Worm (Caenorhabditis elegans): Measurements from ENCODE around the gene ZK757.2.
A peak's percentile ranks its signal among the peaks of the same experiment; 100 is the strongest.

Gene ZK757.2

ce11 chrIII:9903694-9904292, 25.1 kb upstream of the ZK757.2 start:
- TF ChIP-seq mdl-1 (tag; optimal IDR thresholded peaks at IDR 0.05), result no peak
- no peak for TF ChIP-seq nhr-11 (tag; optimal IDR thresholded peaks at IDR 0.05)
- TF ChIP-seq C34F6.9 (tag; optimal IDR thresholded peaks at IDR 0.05), result peak; percentile 49
- TF ChIP-seq gmeb-1 (tag; optimal IDR thresholded peaks at IDR 0.05), result peak; percentile 26
- TF ChIP-seq unc-55 (GFP tag; optimal IDR thresholded peaks at IDR 0.05), result peak; percentile 42
- TF ChIP-seq nhr-21 (tag; optimal IDR thresholded peaks at IDR 0.05), result no peak
- peak; percentile 21 for TF ChIP-seq crh-2 (tag; optimal IDR thresholded peaks at IDR 0.05)
- peak; percentile 59 for TF ChIP-seq fos-1 (tag; optimal IDR thresholded peaks at IDR 0.05)
- TF ChIP-seq mab-5 (tag; optimal IDR thresholded peaks at IDR 0.05), result no peak

DNA sequence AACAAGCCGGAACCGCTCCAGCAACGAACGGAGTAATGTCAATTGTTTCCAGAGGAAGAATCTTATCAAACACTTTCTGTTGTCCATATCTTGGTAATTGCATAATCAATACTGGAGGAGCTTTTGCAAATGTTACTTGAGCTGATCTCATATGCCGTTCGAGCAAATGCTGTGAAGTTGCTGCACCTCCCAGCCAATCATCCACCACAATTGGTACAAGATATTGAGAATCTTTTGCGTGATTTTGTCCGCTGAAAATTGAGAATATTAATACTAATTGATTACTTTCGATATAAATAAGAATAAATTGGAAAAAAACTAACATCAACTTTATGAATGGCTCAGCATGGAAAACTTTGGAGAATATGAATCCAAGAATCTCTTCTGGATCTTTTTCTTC, 21.0 kb upstream of the ZK757.2 start:
- TF ChIP-seq sma-3 (GFP tag; optimal IDR thresholded peaks at IDR 0.05), result no peak
- TF ChIP-seq unc-55 (GFP tag; optimal IDR thresholded peaks at IDR 0.05), result no peak
- no peak for TF ChIP-seq lsy-2 (tag; optimal IDR thresholded peaks at IDR 0.05)
- no peak for TF ChIP-seq elt-1 (tag; optimal IDR thresholded peaks at IDR 0.05)
- no peak for TF ChIP-seq C34F6.9 (tag; optimal IDR thresholded peaks at IDR 0.05)
- no peak for TF ChIP-seq aly-2 (tag; optimal IDR thresholded peaks at IDR 0.05)

ce11 chrIII:9892855-9893254, 14.1 kb upstream of the ZK757.2 start, which contains the start of gene mam-7:
Gene mam-7, plus strand, starts transcription at chrIII:9893155.
- no peak for TF ChIP-seq blmp-1 (tag; optimal IDR thresholded peaks at IDR 0.05; ENCODE audit: insufficient read depth)
- TF ChIP-seq egl-27 (tag; optimal IDR thresholded peaks at IDR 0.05), result no peak
- no peak for TF ChIP-seq lin-39 (tag; optimal IDR thresholded peaks at IDR 0.05)
- TF ChIP-seq ztf-4 (tag; optimal IDR thresholded peaks at IDR 0.05), result no peak
- TF ChIP-seq peb-1 (tag; optimal IDR thresholded peaks at IDR 0.05), result no peak
- no peak for TF ChIP-seq elt-3 (tag; optimal IDR thresholded peaks at IDR 0.05)
- no peak for TF ChIP-seq nhr-6 (tag; optimal IDR thresholded peaks at IDR 0.05)
- no peak for TF ChIP-seq nhr-129 (tag; optimal IDR thresholded peaks at IDR 0.05)
- TF ChIP-seq unc-62 (GFP tag; optimal IDR thresholded peaks at IDR 0.05), result no peak
- TF ChIP-seq ztf-1 (GFP tag; conservative IDR thresholded peaks at IDR 0.05), result no peak
- TF ChIP-seq nhr-11 (tag; optimal IDR thresholded peaks at IDR 0.05), result no peak
- TF ChIP-seq lin-11 (tag; optimal IDR thresholded peaks at IDR 0.05), result no peak
- no peak for TF ChIP-seq elt-1 (tag; optimal IDR thresholded peaks at IDR 0.05)
- no peak for TF ChIP-seq unc-55 (GFP tag; optimal IDR thresholded peaks at IDR 0.05)
- no peak for TF ChIP-seq skn-1 (tag; optimal IDR thresholded peaks at IDR 0.05)
- no peak for TF ChIP-seq sma-9 (GFP tag; optimal IDR thresholded peaks at IDR 0.05)
- TF ChIP-seq sma-9 (tag; optimal IDR thresholded peaks at IDR 0.05), result no peak

ce11 chrIII:9891324-9891723, 12.6 kb upstream of the ZK757.2 start, which contains the start of gene alg-4:
Gene alg-4, minus strand, starts transcription at chrIII:9891424.
- TF ChIP-seq Y55F3AM.14 (GFP tag; optimal IDR thresholded peaks at IDR 0.05) (no peak), elt-3 (tag; optimal IDR thresholded peaks at IDR 0.05) (no peak), unc-55 (GFP tag; optimal IDR thresholded peaks at IDR 0.05) (no peak), blmp-1 (tag; optimal IDR thresholded peaks at IDR 0.05; ENCODE audit: insufficient read depth) (no peak), nhr-12 (tag; optimal IDR thresholded peaks at IDR 0.05) (no peak), egl-27 (tag; optimal IDR thresholded peaks at IDR 0.05) (no peak), alr-1 (tag; optimal IDR thresholded peaks at IDR 0.05) (no peak), nhr-237 (tag; optimal IDR thresholded peaks at IDR 0.05) (no peak), nhr-23 (tag; optimal IDR thresholded peaks at IDR 0.05) (no peak), zag-1 (tag; optimal IDR thresholded peaks at IDR 0.05) (no peak), snpc-4 (tag; optimal IDR thresholded peaks at IDR 0.05) (no peak), lsy-2 (tag; optimal IDR thresholded peaks at IDR 0.05) (no peak), ztf-11 (tag; optimal IDR thresholded peaks at IDR 0.05) (no peak), ztf-1 (GFP tag; conservative IDR thresholded peaks at IDR 0.05) (no peak), R02D3.7 (tag; optimal IDR thresholded peaks at IDR 0.05) (no peak), nhr-129 (tag; optimal IDR thresholded peaks at IDR 0.05) (no peak), dmd-4 (tag; optimal IDR thresholded peaks at IDR 0.05) (no peak), nhr-11 (tag; optimal IDR thresholded peaks at IDR 0.05) (no peak), nhr-21 (tag; optimal IDR thresholded peaks at IDR 0.05) (no peak)
